Fruit fly (Drosophila melanogaster) whole organism, embryonic: ENCODE measurements around the gene Pdxk.
A peak's percentile ranks its signal among the peaks of the same experiment; 100 is the strongest.

Experiments
- ATbp ChIP-seq: fragments of 200-800 bp; sonication (Bioruptor generic); optimal IDR thresholded peaks from 2 replicates; lab custom pipeline; 2017; ENCODE audit warnings: missing biosample characterization, mild to moderate bottlenecking, missing genetic modification characterization, missing genetic modification reagents
- Ada2b ChIP-seq: fragments of 200-800 bp; sonication (Bioruptor generic); IDR thresholded peaks from 2 replicates; pipeline ENCODE4 v1.3.6; 2022; ENCODE audit warnings: missing biosample characterization, missing genetic modification characterization
- Aef1 ChIP-seq: fragments of 200-800 bp; sonication (Bioruptor generic); IDR thresholded peaks from 3 replicates; pipeline ENCODE4 v1.3.6; 2022; ENCODE audit warnings: missing biosample characterization, missing genetic modification characterization
- B-H2 ChIP-seq: fragments of 200-800 bp; sonication (Bioruptor generic); optimal IDR thresholded peaks from 2 replicates; lab custom pipeline; 2018; ENCODE audit warnings: missing biosample characterization, mild to moderate bottlenecking, missing genetic modification characterization
- Blimp-1 ChIP-seq: fragments of 200-800 bp; sonication (Bioruptor generic); optimal IDR thresholded peaks from 3 replicates; lab custom pipeline; 2018; ENCODE audit warnings: missing biosample characterization, missing genetic modification characterization, mild to moderate bottlenecking, moderate library complexity, missing genetic modification reagents
- CG1024 ChIP-seq: fragments of 200-800 bp; sonication (Bioruptor generic); IDR thresholded peaks from 2 replicates; pipeline ENCODE4 v1.3.6; 2022; ENCODE audit warnings: missing biosample characterization, missing genetic modification characterization
- CG10267 ChIP-seq: fragments of 200-800 bp; sonication (Bioruptor generic); optimal IDR thresholded peaks from 2 replicates; lab custom pipeline; 2018; ENCODE audit warnings: missing biosample characterization, mild to moderate bottlenecking, missing genetic modification characterization, moderate library complexity
- CG10274 ChIP-seq: fragments of 200-800 bp; sonication (Bioruptor generic); optimal IDR thresholded peaks from 3 replicates; lab custom pipeline; 2017; ENCODE audit warnings: missing biosample characterization, mild to moderate bottlenecking, missing genetic modification characterization
- CG11723 ChIP-seq: fragments of 200-800 bp; sonication (Bioruptor generic); optimal IDR thresholded peaks from 2 replicates; lab custom pipeline; 2017; ENCODE audit warnings: missing biosample characterization, mild to moderate bottlenecking, missing genetic modification characterization
- CG12299 ChIP-seq: fragments of 200-800 bp; sonication (Bioruptor generic); optimal IDR thresholded peaks from 2 replicates; lab custom pipeline; 2018; ENCODE audit warnings: missing biosample characterization, mild to moderate bottlenecking, missing genetic modification characterization
- CG12744 ChIP-seq: fragments of 200-800 bp; sonication (Bioruptor generic); optimal IDR thresholded peaks from 2 replicates; lab custom pipeline; 2016; ENCODE audit warnings: missing biosample characterization, missing genetic modification characterization
- CG14667 ChIP-seq: fragments of 200-800 bp; sonication (Bioruptor generic); IDR thresholded peaks from 2 replicates; pipeline ENCODE4 v1.3.6; 2022; ENCODE audit warnings: missing biosample characterization, missing genetic modification characterization
- CG16863 ChIP-seq: fragments of 200-800 bp; sonication (Bioruptor generic); optimal IDR thresholded peaks from 3 replicates; lab custom pipeline; 2016; ENCODE audit warnings: missing biosample characterization, missing genetic modification characterization
- CG17186 ChIP-seq: fragments of 200-800 bp; sonication (Bioruptor generic); optimal IDR thresholded peaks from 3 replicates; lab custom pipeline; 2017; ENCODE audit warnings: missing biosample characterization, missing genetic modification reagents, missing genetic modification characterization
- CG17361 ChIP-seq: fragments of 200-800 bp; sonication (Bioruptor generic); IDR thresholded peaks from 3 replicates; pipeline ENCODE4 v1.3.6; 2022; ENCODE audit warnings: missing biosample characterization, missing genetic modification characterization
- CG2120 ChIP-seq: fragments of 200-800 bp; sonication (Bioruptor generic); optimal IDR thresholded peaks from 3 replicates; lab custom pipeline; 2016; ENCODE audit warnings: missing biosample characterization, missing genetic modification characterization
- CG32532 ChIP-seq: fragments of 200-800 bp; sonication (Bioruptor generic); IDR thresholded peaks from 2 replicates; pipeline ENCODE4 v1.3.6; 2022; ENCODE audit warnings: missing biosample characterization, missing genetic modification characterization
- CG4730 ChIP-seq: fragments of 200-800 bp; sonication (Bioruptor generic); IDR thresholded peaks from 2 replicates; pipeline ENCODE4 v1.3.6; 2022; ENCODE audit warnings: missing biosample characterization, missing genetic modification characterization
- CG6254 ChIP-seq: fragments of 200-800 bp; sonication (Bioruptor generic); optimal IDR thresholded peaks from 3 replicates; lab custom pipeline; 2017; ENCODE audit warnings: mild to moderate bottlenecking, missing biosample characterization, missing genetic modification reagents, missing genetic modification characterization
- CG8359 ChIP-seq: fragments of 200-800 bp; sonication (Bioruptor generic); optimal IDR thresholded peaks from 2 replicates; lab custom pipeline; 2017; ENCODE audit warnings: missing biosample characterization, mild to moderate bottlenecking, missing genetic modification characterization, borderline replicate concordance
- CG8478 ChIP-seq: fragments of >200 bp; optimal IDR thresholded peaks from 2 replicates; lab custom pipeline; 2018
- CkIIα-i1 ChIP-seq: fragments of 200-800 bp; sonication (Bioruptor generic); IDR thresholded peaks from 2 replicates; pipeline ENCODE4 v1.3.6; 2022; ENCODE audit warnings: missing biosample characterization, missing genetic modification characterization
- Dbx ChIP-seq: fragments of 200-800 bp; sonication (Bioruptor generic); IDR thresholded peaks from 3 replicates; pipeline ENCODE4 v1.3.6; 2022; ENCODE audit warnings: missing biosample characterization, missing genetic modification characterization
- Deaf1 ChIP-seq: fragments of 200-800 bp; optimal IDR thresholded peaks from 3 replicates; lab custom pipeline; 2019; ENCODE audit warnings: missing biosample characterization, mild to moderate bottlenecking, missing genetic modification characterization, moderate library complexity
- Doc2 ChIP-seq: fragments of 200-800 bp; sonication (Bioruptor generic); IDR thresholded peaks from 2 replicates; pipeline ENCODE4 v1.3.6; 2022; ENCODE audit warnings: missing biosample characterization, missing genetic modification characterization
- Dp ChIP-seq: fragments of 200-800 bp; sonication (Bioruptor generic); optimal IDR thresholded peaks from 2 replicates; lab custom pipeline; 2018; ENCODE audit warnings: missing biosample characterization, mild to moderate bottlenecking, missing genetic modification characterization, moderate library complexity
- H15 ChIP-seq: fragments of 200-800 bp; sonication (Bioruptor generic); IDR thresholded peaks from 3 replicates; pipeline ENCODE4 v1.3.6; 2022; ENCODE audit warnings: missing biosample characterization, missing genetic modification characterization
- Lhr ChIP-seq: fragments of 200-800 bp; sonication (Bioruptor generic); optimal IDR thresholded peaks from 3 replicates; lab custom pipeline; 2017; ENCODE audit warnings: mild to moderate bottlenecking, missing biosample characterization, missing genetic modification reagents, missing genetic modification characterization
- Pdp1 ChIP-seq, 2 experiments: fragments of 200-800 bp; sonication (Bioruptor generic); optimal IDR thresholded peaks; 3 replicates each; lab custom pipeline; 2016; ENCODE audit warnings: missing biosample characterization in 2 of 2, missing genetic modification characterization in 2 of 2, mild to moderate bottlenecking in 1 of 2, moderate library complexity in 1 of 2
- Taf1 ChIP-seq: fragments of 200-800 bp; sonication (Bioruptor generic); IDR thresholded peaks from 2 replicates; pipeline ENCODE4 v1.3.6; 2022; ENCODE audit warnings: missing biosample characterization, missing genetic modification characterization
- Xbp1 ChIP-seq: fragments of 200-800 bp; sonication (Bioruptor generic); optimal IDR thresholded peaks from 3 replicates; lab custom pipeline; 2016; ENCODE audit warnings: missing biosample characterization, mild to moderate bottlenecking, missing genetic modification characterization
- Xrp1 ChIP-seq: fragments of 200-800 bp; sonication (Bioruptor generic); IDR thresholded peaks from 2 replicates; pipeline ENCODE4 v1.3.6; 2022; ENCODE audit warnings: missing biosample characterization, missing genetic modification characterization
- YL-1 ChIP-seq: fragments of 200-800 bp; sonication (Bioruptor generic); optimal IDR thresholded peaks from 3 replicates; lab custom pipeline; 2017; ENCODE audit warnings: missing biosample characterization, mild to moderate bottlenecking, missing genetic modification characterization
- ac ChIP-seq: fragments of 200-800 bp; sonication (Bioruptor generic); optimal IDR thresholded peaks from 3 replicates; lab custom pipeline; 2017; ENCODE audit warnings: missing biosample characterization, mild to moderate bottlenecking, missing genetic modification characterization
- bsh ChIP-seq, 2 experiments: fragments of 200-800 bp; sonication (Bioruptor generic); optimal IDR thresholded peaks; 2 replicates each; lab custom pipeline; 2017 to 2018; ENCODE audit warnings: mild to moderate bottlenecking in 2 of 2, missing biosample characterization in 2 of 2, missing genetic modification characterization in 2 of 2, moderate library complexity in 1 of 2
- dysf ChIP-seq: fragments of 200-800 bp; sonication (Bioruptor generic); IDR thresholded peaks from 3 replicates; pipeline ENCODE4 v1.3.6; 2022; ENCODE audit warnings: missing biosample characterization, missing genetic modification characterization
- eve ChIP-seq, 2 experiments: fragments of >200 bp; optimal IDR thresholded peaks; 2 replicates each; lab custom pipeline; 2017; ENCODE audit warnings: missing biosample characterization in 2 of 2, missing genetic modification characterization in 2 of 2
- fd3F ChIP-seq: fragments of 200-800 bp; sonication (Bioruptor generic); optimal IDR thresholded peaks from 2 replicates; lab custom pipeline; 2018; ENCODE audit warnings: missing biosample characterization, mild to moderate bottlenecking, missing genetic modification characterization, moderate library complexity
- gsb-n ChIP-seq: fragments of 200-800 bp; sonication (Bioruptor generic); optimal IDR thresholded peaks from 3 replicates; lab custom pipeline; 2018; ENCODE audit warnings: missing biosample characterization, mild to moderate bottlenecking, missing genetic modification characterization
- inv ChIP-seq: fragments of 200-800 bp; sonication (Bioruptor generic); IDR thresholded peaks from 2 replicates; pipeline ENCODE4 v1.3.6; 2022; ENCODE audit warnings: missing biosample characterization, missing genetic modification characterization; ENCODE audit not compliant: partially characterized antibody
- mirr ChIP-seq: fragments of 200-800 bp; sonication (Bioruptor generic); optimal IDR thresholded peaks from 3 replicates; lab custom pipeline; 2018; ENCODE audit warnings: missing biosample characterization, mild to moderate bottlenecking, missing genetic modification characterization
- nom ChIP-seq: fragments of 200-800 bp; sonication (Bioruptor generic); optimal IDR thresholded peaks from 2 replicates; lab custom pipeline; 2017; ENCODE audit warnings: missing biosample characterization, missing genetic modification characterization, mild to moderate bottlenecking, moderate library complexity, missing genetic modification reagents
- peb ChIP-seq: fragments of 200-800 bp; sonication (Bioruptor generic); IDR thresholded peaks from 2 replicates; pipeline ENCODE4 v1.3.6; 2022; ENCODE audit warnings: missing biosample characterization, missing genetic modification characterization
- pita ChIP-seq: fragments of 200-800 bp; sonication (Bioruptor generic); optimal IDR thresholded peaks from 2 replicates; lab custom pipeline; 2017; ENCODE audit warnings: missing biosample characterization, mild to moderate bottlenecking, missing genetic modification characterization
- pzg ChIP-seq: fragments of 200-800 bp; sonication (Bioruptor generic); optimal IDR thresholded peaks from 3 replicates; lab custom pipeline; 2018; ENCODE audit warnings: missing biosample characterization, mild to moderate bottlenecking, missing genetic modification characterization, moderate library complexity
- sd ChIP-seq: fragments of 200-800 bp; sonication (Bioruptor generic); optimal IDR thresholded peaks from 3 replicates; lab custom pipeline; 2018; ENCODE audit warnings: missing biosample characterization, mild to moderate bottlenecking, missing genetic modification characterization, moderate library complexity
- sqz ChIP-seq: fragments of 200-800 bp; sonication (Bioruptor generic); optimal IDR thresholded peaks from 3 replicates; lab custom pipeline; 2018; ENCODE audit warnings: missing biosample characterization, mild to moderate bottlenecking, missing genetic modification characterization
- tll ChIP-seq, 2 experiments: fragments of 200-800 bp in 1 of 2; fragments of >200 bp in 1 of 2; sonication (Bioruptor generic) in 1 of 2; optimal IDR thresholded peaks; 2 replicates each; lab custom pipeline; 2017 to 2019; ENCODE audit warnings: missing biosample characterization in 2 of 2, missing genetic modification characterization in 2 of 2, mild to moderate bottlenecking in 1 of 2, moderate library complexity in 1 of 2
- wek ChIP-seq: fragments of 200-800 bp; sonication (Bioruptor generic); optimal IDR thresholded peaks from 3 replicates; lab custom pipeline; 2018; ENCODE audit warnings: missing biosample characterization, mild to moderate bottlenecking, missing genetic modification characterization, moderate library complexity

The Pdxk gene

DNA sequence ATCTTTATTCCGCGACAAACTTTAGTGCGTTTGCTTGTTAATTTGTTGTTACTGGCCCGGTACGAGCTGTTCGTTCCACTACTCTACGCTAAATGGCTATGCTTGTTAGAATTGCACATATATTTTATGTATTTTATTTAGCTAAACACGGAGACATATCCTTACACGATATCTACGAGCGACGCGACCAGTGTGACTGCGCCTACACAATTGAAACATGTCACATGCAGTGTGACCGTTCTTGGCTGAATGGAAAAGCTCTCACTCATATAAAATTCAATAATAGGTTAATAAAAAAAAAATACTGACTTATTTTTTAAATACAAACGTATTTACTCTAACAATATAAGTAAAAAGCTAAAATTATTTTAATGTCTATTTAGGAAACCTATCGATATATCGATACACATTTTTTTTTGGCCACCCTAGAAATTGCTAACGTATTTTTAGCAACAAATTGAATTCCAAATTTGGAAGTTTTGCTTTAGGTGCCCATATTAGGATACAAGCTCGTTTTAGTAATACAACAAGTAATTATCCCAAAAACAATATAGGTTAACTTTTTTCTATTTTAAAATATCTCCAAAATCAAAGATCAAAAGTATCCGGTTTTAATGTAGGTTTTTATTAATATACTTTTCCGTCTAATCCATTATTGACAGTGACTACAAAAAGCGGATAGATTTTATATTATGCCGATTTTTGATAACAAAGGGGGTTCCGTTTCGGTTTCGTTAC, 39.1 kb downstream of the Pdxk start, which contains the start of gene CG4080 (continued):
- TF ChIP-seq Xbp1 (GFP tag; lab: Kevin White, UChicago) (peak; percentile 19), inv (GFP tag; lab: Robert Waterston, UW) (peak; percentile 73), Lhr (GFP tag; lab: Kevin White, UChicago) (peak; percentile 81), B-H2 (peak; percentile 61), CG11723 (GFP tag; lab: Kevin White, UChicago) (no peak), CG17361 (peak; percentile 39; the same call in 1 of the 3 replicates), Dp (GFP tag; lab: Kevin White, UChicago) (peak; percentile 34), CG12299 (tag; lab: Kevin White, UChicago) (peak; percentile 10), CG4730 (GFP tag; lab: Robert Waterston, UW) (no peak), Aef1 (GFP tag; lab: Robert Waterston, UW) (no peak), bsh (GFP tag; optimal IDR thresholded peaks at IDR 0.05; lab: Kevin White, UChicago) (peak in 1 of 2 experiments; percentile 22), CG17186 (GFP tag; lab: Kevin White, UChicago) (no peak), Doc2 (GFP tag; lab: Robert Waterston, UW) (no peak), mirr (no peak), ac (GFP tag; lab: Kevin White, UChicago) (no peak), CG14667 (no peak), gsb-n (tag; lab: Kevin White, UChicago) (peak; percentile 40), CG6254 (GFP tag; lab: Kevin White, UChicago) (no peak), eve (GFP tag; optimal IDR thresholded peaks at IDR 0.05; lab: Kevin White, UChicago) (peak in 1 of 2 experiments; percentile 53), CG10274 (GFP tag; lab: Kevin White, UChicago) (no peak), ATbp (no peak), CkIIα-i1 (GFP tag; lab: Robert Waterston, UW) (no peak), Dbx (GFP tag; lab: Robert Waterston, UW) (peak; percentile 29; the same call in 1 of the 3 replicates), sqz (GFP tag; lab: Kevin White, UChicago) (peak; percentile 32), peb (GFP tag; lab: Robert Waterston, UW) (no peak), pzg (GFP tag; lab: Kevin White, UChicago) (peak; percentile 81), CG8478 (lab: Kevin White, UChicago) (no peak), Deaf1 (tag; lab: Kevin White, UChicago) (peak; percentile 49), CG12744 (GFP tag; lab: Kevin White, UChicago) (peak; percentile 3), CG1024 (no peak), CG2120 (peak; percentile 56), Xrp1 (GFP tag; lab: Robert Waterston, UW) (no peak; the same call in 1 of the 2 replicates), fd3F (no peak), Ada2b (GFP tag; lab: Robert Waterston, UW) (no peak), nom (GFP tag; lab: Kevin White, UChicago) (no peak), wek (GFP tag; lab: Kevin White, UChicago) (peak; percentile 10), pita (GFP tag; lab: Kevin White, UChicago) (no peak), CG16863 (GFP tag; lab: Kevin White, UChicago) (no peak), YL-1 (GFP tag; lab: Kevin White, UChicago) (peak; percentile 63), CG8359 (GFP tag; lab: Kevin White, UChicago) (no peak), H15 (GFP tag; lab: Robert Waterston, UW) (no peak), sd (tag; lab: Kevin White, UChicago) (peak; percentile 51), Pdp1 (GFP tag; optimal IDR thresholded peaks at IDR 0.05; lab: Kevin White, UChicago) (peak in 1 of 2 experiments; percentile 22), Blimp-1 (GFP tag; lab: Kevin White, UChicago) (no peak), Taf1 (no peak), tll (GFP tag; optimal IDR thresholded peaks at IDR 0.05; lab: Kevin White, UChicago) (no peak), CG10267 (peak; percentile 70), CG32532 (GFP tag; lab: Robert Waterston, UW) (0 out of 2 replicates have a peak, but pooled peaks have one; percentile 7), dysf (no peak)
